Worm (Caenorhabditis elegans): ENCODE data around the gene mfsd-6.

DNA sequence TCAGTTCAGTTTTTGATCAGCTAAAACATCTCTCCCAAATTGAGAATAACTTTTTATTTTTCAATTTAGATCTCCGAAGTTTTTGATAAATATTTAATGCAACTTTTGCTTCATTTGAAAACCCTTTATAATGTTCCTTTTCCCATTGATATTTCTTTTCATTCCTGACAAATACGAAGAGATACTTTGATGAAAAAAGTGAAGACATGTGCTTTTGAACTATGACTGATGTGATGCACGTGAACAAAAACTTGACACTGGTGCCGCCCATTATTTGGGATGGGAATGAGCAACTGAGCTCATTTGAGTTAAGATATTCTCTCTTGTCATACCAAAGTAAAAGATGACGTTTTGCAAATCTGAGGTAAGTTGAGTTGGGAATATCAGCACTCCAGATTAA, 37.0 kb upstream of the mfsd-6 start, which contains the start of gene T04A6.1:
- TF ChIP-seq mab-5 (tag; optimal IDR thresholded peaks at IDR 0.05) (no peak), snpc-4 (tag; optimal IDR thresholded peaks at IDR 0.05) (no peak)

Data from whole organism, mixed stage, embryonic.